Worm (Caenorhabditis elegans): Measurements from ENCODE around the gene oig-5.

DNA sequence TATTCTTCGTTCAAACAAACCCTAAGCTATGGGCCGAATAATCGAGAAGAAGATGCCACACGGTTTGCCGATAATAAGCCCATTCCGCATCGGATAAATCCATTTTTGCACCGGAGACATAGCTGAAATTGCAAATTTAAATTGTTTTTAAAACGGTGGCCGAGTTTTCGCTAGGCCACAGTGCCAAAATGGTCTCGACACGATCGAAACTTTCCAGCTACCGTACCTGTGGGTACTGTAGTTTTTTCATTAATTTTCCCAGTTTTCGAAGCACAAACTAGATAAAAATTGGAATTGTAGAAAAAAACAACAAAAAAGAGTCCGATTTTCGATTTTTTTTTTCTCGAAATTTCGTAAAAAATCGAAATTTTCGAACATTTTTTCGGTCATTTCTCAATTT is 21.2 kb downstream of the oig-5 start:
- no peak for TF ChIP-seq mep-1 (tag; optimal IDR thresholded peaks at IDR 0.05)
- TF ChIP-seq elt-3 (tag; optimal IDR thresholded peaks at IDR 0.05), result no peak
- no peak for TF ChIP-seq ztf-11 (tag; optimal IDR thresholded peaks at IDR 0.05)
- TF ChIP-seq lin-13 (tag; optimal IDR thresholded peaks at IDR 0.05), result no peak
- no peak for TF ChIP-seq tbx-8 (GFP tag; optimal IDR thresholded peaks at IDR 0.05)
- no peak for TF ChIP-seq lsy-2 (tag; optimal IDR thresholded peaks at IDR 0.05)
- no peak for TF ChIP-seq ceh-39 (tag; optimal IDR thresholded peaks at IDR 0.05)

All from whole organism, mixed stage, embryonic.